Fruit fly (Drosophila melanogaster) whole organism, embryonic: Measurements from ENCODE around the gene Bet3.
A peak's percentile ranks its signal among the peaks of the same experiment; 100 is the strongest.

Source experiments
- B-H2 ChIP-seq: fragments of 200-800 bp; sonication (Bioruptor generic); optimal IDR thresholded peaks from 2 replicates; lab custom pipeline; 2018; ENCODE audit warnings: missing biosample characterization, mild to moderate bottlenecking, missing genetic modification characterization
- BEAF-32 ChIP-seq: fragments of 200-800 bp; sonication (Bioruptor generic); optimal IDR thresholded peaks from 3 replicates; lab custom pipeline; 2017; ENCODE audit warnings: missing biosample characterization, missing genetic modification characterization, mild to moderate bottlenecking, moderate library complexity, missing genetic modification reagents
- Bteb2 ChIP-seq: fragments of 200-800 bp; sonication (Bioruptor generic); optimal IDR thresholded peaks from 2 replicates; lab custom pipeline; 2016; ENCODE audit warnings: missing biosample characterization, missing genetic modification characterization
- CG10462 ChIP-seq: fragments of 200-800 bp; sonication (Bioruptor generic); optimal IDR thresholded peaks from 2 replicates; lab custom pipeline; 2016; ENCODE audit warnings: missing biosample characterization, missing genetic modification characterization
- CG10565 ChIP-seq: fragments of 200-800 bp; sonication (Bioruptor generic); optimal IDR thresholded peaks from 3 replicates; lab custom pipeline; 2016; ENCODE audit warnings: missing biosample characterization, mild to moderate bottlenecking, missing genetic modification characterization
- CG11093 ChIP-seq: fragments of 200-800 bp; sonication (Bioruptor generic); IDR thresholded peaks from 3 replicates; pipeline ENCODE4 v1.3.6; 2022; ENCODE audit warnings: missing biosample characterization, missing genetic modification characterization
- CG11247 ChIP-seq: fragments of 200-800 bp; sonication (Bioruptor generic); IDR thresholded peaks from 2 replicates; pipeline ENCODE4 v1.3.6; 2022; ENCODE audit warnings: missing biosample characterization, missing genetic modification characterization
- CG11456 ChIP-seq: fragments of 200-800 bp; sonication (Bioruptor generic); IDR thresholded peaks from 3 replicates; pipeline ENCODE4 v1.3.6; 2022; ENCODE audit warnings: missing biosample characterization, missing genetic modification characterization
- CG11696 ChIP-seq: fragments of 200-800 bp; sonication (Bioruptor generic); IDR thresholded peaks from 2 replicates; pipeline ENCODE4 v1.3.6; 2022; ENCODE audit warnings: missing biosample characterization, missing genetic modification characterization
- CG11723 ChIP-seq: fragments of 200-800 bp; sonication (Bioruptor generic); optimal IDR thresholded peaks from 2 replicates; lab custom pipeline; 2017; ENCODE audit warnings: missing biosample characterization, mild to moderate bottlenecking, missing genetic modification characterization
- CG12071 ChIP-seq: fragments of 200-800 bp; sonication (Bioruptor generic); optimal IDR thresholded peaks from 3 replicates; lab custom pipeline; 2018; ENCODE audit warnings: missing biosample characterization, mild to moderate bottlenecking, missing genetic modification characterization
- CG13287 ChIP-seq: fragments of 200-800 bp; sonication (Bioruptor generic); IDR thresholded peaks from 2 replicates; pipeline ENCODE4 v1.3.6; 2022; ENCODE audit warnings: missing biosample characterization, missing genetic modification characterization; ENCODE audit not compliant: partially characterized antibody
- CG14050 ChIP-seq: fragments of 200-800 bp; sonication (Bioruptor generic); IDR thresholded peaks from 3 replicates; pipeline ENCODE4 v1.3.6; 2022; ENCODE audit warnings: missing biosample characterization, missing genetic modification characterization
- CG15269 ChIP-seq: fragments of 200-800 bp; sonication (Bioruptor generic); optimal IDR thresholded peaks from 2 replicates; lab custom pipeline; 2018; ENCODE audit warnings: missing biosample characterization, mild to moderate bottlenecking, missing genetic modification characterization, moderate library complexity
- CG15696 ChIP-seq: fragments of 200-800 bp; sonication (Bioruptor generic); optimal IDR thresholded peaks from 2 replicates; lab custom pipeline; 2019; ENCODE audit warnings: missing biosample characterization, mild to moderate bottlenecking, missing genetic modification characterization, moderate library complexity
- CG17385 ChIP-seq: fragments of 200-800 bp; sonication (Bioruptor generic); optimal IDR thresholded peaks from 3 replicates; lab custom pipeline; 2018; ENCODE audit warnings: missing biosample characterization, mild to moderate bottlenecking, missing genetic modification characterization
- CG17612 ChIP-seq: fragments of 200-800 bp; sonication (Bioruptor generic); IDR thresholded peaks from 2 replicates; pipeline ENCODE4 v1.3.6; 2022; ENCODE audit warnings: missing biosample characterization, missing genetic modification characterization
- CG17912 ChIP-seq: fragments of 200-800 bp; sonication (Bioruptor generic); optimal IDR thresholded peaks from 2 replicates; lab custom pipeline; 2018; ENCODE audit warnings: missing biosample characterization, mild to moderate bottlenecking, missing genetic modification characterization
- CG30020 ChIP-seq: fragments of 200-800 bp; optimal IDR thresholded peaks from 2 replicates; lab custom pipeline; 2019; ENCODE audit warnings: missing biosample characterization, mild to moderate bottlenecking, missing genetic modification characterization, moderate library complexity
- CG3281 ChIP-seq: fragments of 200-800 bp; sonication (Bioruptor generic); optimal IDR thresholded peaks from 3 replicates; lab custom pipeline; 2017; ENCODE audit warnings: missing biosample characterization, mild to moderate bottlenecking, missing genetic modification characterization
- CG4328 ChIP-seq: fragments of 200-800 bp; sonication (Bioruptor generic); optimal IDR thresholded peaks from 3 replicates; lab custom pipeline; 2017; ENCODE audit warnings: missing biosample characterization, missing genetic modification reagents, missing genetic modification characterization
- CG5180 ChIP-seq: fragments of 200-800 bp; sonication (Bioruptor generic); optimal IDR thresholded peaks from 3 replicates; lab custom pipeline; 2017; ENCODE audit warnings: missing biosample characterization, missing genetic modification characterization, mild to moderate bottlenecking, moderate library complexity, missing genetic modification reagents
- CG5953 ChIP-seq: fragments of 200-800 bp; sonication (Bioruptor generic); IDR thresholded peaks from 2 replicates; pipeline ENCODE4 v1.3.6; 2022; ENCODE audit warnings: missing biosample characterization, missing genetic modification characterization
- CG6683 ChIP-seq: fragments of 200-800 bp; sonication (Bioruptor generic); optimal IDR thresholded peaks from 2 replicates; lab custom pipeline; 2017; ENCODE audit warnings: missing biosample characterization, mild to moderate bottlenecking, missing genetic modification characterization, missing genetic modification reagents
- CG6854 ChIP-seq: fragments of 200-800 bp; sonication (Bioruptor generic); optimal IDR thresholded peaks from 3 replicates; lab custom pipeline; 2017; ENCODE audit warnings: missing biosample characterization, mild to moderate bottlenecking, missing genetic modification characterization
- CG7271 ChIP-seq: fragments of 200-800 bp; sonication (Bioruptor generic); optimal IDR thresholded peaks from 2 replicates; lab custom pipeline; 2018; ENCODE audit warnings: missing biosample characterization, mild to moderate bottlenecking, missing genetic modification characterization, moderate library complexity
- CG9437 ChIP-seq: fragments of 200-800 bp; sonication (Bioruptor generic); optimal IDR thresholded peaks from 2 replicates; lab custom pipeline; 2018; ENCODE audit warnings: missing biosample characterization, mild to moderate bottlenecking, missing genetic modification characterization
- Doc2 ChIP-seq: fragments of 200-800 bp; sonication (Bioruptor generic); IDR thresholded peaks from 2 replicates; pipeline ENCODE4 v1.3.6; 2022; ENCODE audit warnings: missing biosample characterization, missing genetic modification characterization
- H15 ChIP-seq: fragments of 200-800 bp; sonication (Bioruptor generic); IDR thresholded peaks from 3 replicates; pipeline ENCODE4 v1.3.6; 2022; ENCODE audit warnings: missing biosample characterization, missing genetic modification characterization
- HLH3B ChIP-seq: fragments of 200-800 bp; sonication (Bioruptor generic); IDR thresholded peaks from 2 replicates; pipeline ENCODE4 v1.3.6; 2022; ENCODE audit warnings: missing biosample characterization, missing genetic modification characterization
- HmgZ ChIP-seq: fragments of 200-800 bp; sonication (Bioruptor generic); optimal IDR thresholded peaks from 2 replicates; lab custom pipeline; 2018; ENCODE audit warnings: missing biosample characterization, mild to moderate bottlenecking, missing genetic modification characterization
- NK7.1 ChIP-seq: fragments of 200-800 bp; sonication (Bioruptor generic); optimal IDR thresholded peaks from 3 replicates; lab custom pipeline; 2016; ENCODE audit warnings: missing biosample characterization, missing genetic modification characterization
- Six4 ChIP-seq: fragments of 200-800 bp; sonication (Bioruptor generic); optimal IDR thresholded peaks from 2 replicates; lab custom pipeline; 2016; ENCODE audit warnings: missing biosample characterization, missing genetic modification characterization
- Sry-β ChIP-seq: fragments of 200-800 bp; sonication (Bioruptor generic); optimal IDR thresholded peaks from 2 replicates; lab custom pipeline; 2018; ENCODE audit warnings: missing biosample characterization, mild to moderate bottlenecking, missing genetic modification characterization, moderate library complexity
- bbx ChIP-seq: fragments of 200-800 bp; sonication (Bioruptor generic); IDR thresholded peaks from 2 replicates; pipeline ENCODE4 v1.3.6; 2022; ENCODE audit warnings: missing biosample characterization, missing genetic modification characterization; ENCODE audit not compliant: partially characterized antibody
- croc ChIP-seq: fragments of 200-800 bp; sonication (Bioruptor generic); conservative IDR thresholded peaks from 3 replicates; pipeline ENCODE4 v1.3.6; 2022; ENCODE audit warnings: missing biosample characterization, missing genetic modification characterization
- dan ChIP-seq: fragments of 200-800 bp; sonication (Bioruptor generic); IDR thresholded peaks from 2 replicates; pipeline ENCODE4 v1.3.6; 2022; ENCODE audit warnings: missing biosample characterization, missing genetic modification characterization
- dm ChIP-seq: fragments of 200-800 bp; sonication (Bioruptor generic); optimal IDR thresholded peaks from 3 replicates; lab custom pipeline; 2016; ENCODE audit warnings: missing biosample characterization, missing genetic modification characterization
- en ChIP-seq: fragments of 200-800 bp; sonication (Bioruptor generic); optimal IDR thresholded peaks from 2 replicates; lab custom pipeline; 2016; ENCODE audit warnings: missing biosample characterization, missing genetic modification characterization
- fd102C ChIP-seq: fragments of 200-800 bp; sonication (Bioruptor generic); optimal IDR thresholded peaks from 2 replicates; lab custom pipeline; 2018; ENCODE audit warnings: missing biosample characterization, mild to moderate bottlenecking, missing genetic modification characterization, moderate library complexity
- klu ChIP-seq: fragments of 200-800 bp; sonication (Bioruptor generic); IDR thresholded peaks from 2 replicates; pipeline ENCODE4 v1.3.6; 2022; ENCODE audit warnings: missing biosample characterization, missing genetic modification characterization
- nerfin-2 ChIP-seq: fragments of 200-800 bp; sonication (Bioruptor generic); IDR thresholded peaks from 2 replicates; pipeline ENCODE4 v1.3.6; 2022; ENCODE audit warnings: missing biosample characterization, missing genetic modification characterization; ENCODE audit not compliant: partially characterized antibody
- pnt ChIP-seq: fragments of 200-800 bp; sonication (Bioruptor generic); optimal IDR thresholded peaks from 3 replicates; lab custom pipeline; 2016; ENCODE audit warnings: missing biosample characterization, missing genetic modification characterization
- rib ChIP-seq: fragments of 200-800 bp; sonication (Bioruptor generic); IDR thresholded peaks from 2 replicates; pipeline ENCODE4 v1.3.6; 2022; ENCODE audit warnings: missing biosample characterization, missing genetic modification characterization
- run ChIP-seq: fragments of 200-800 bp; sonication (Bioruptor generic); optimal IDR thresholded peaks from 3 replicates; lab custom pipeline; 2018; ENCODE audit warnings: missing biosample characterization, mild to moderate bottlenecking, missing genetic modification characterization
- sens ChIP-seq: fragments of 200-800 bp; sonication (Bioruptor generic); peaks from one replicate; lab custom pipeline; 2016; ENCODE audit warnings: missing biosample characterization, missing genetic modification characterization
- sens-2 ChIP-seq: fragments of 200-800 bp; sonication (Bioruptor generic); IDR thresholded peaks from 2 replicates; pipeline ENCODE4 v1.3.6; 2022; ENCODE audit warnings: missing biosample characterization, missing genetic modification characterization
- sima ChIP-seq: fragments of 200-800 bp; sonication (Bioruptor generic); optimal IDR thresholded peaks from 2 replicates; lab custom pipeline; 2016; ENCODE audit warnings: missing biosample characterization, missing genetic modification characterization
- tll ChIP-seq, 2 experiments: fragments of 200-800 bp in 1 of 2; fragments of >200 bp in 1 of 2; sonication (Bioruptor generic) in 1 of 2; optimal IDR thresholded peaks; 2 replicates each; lab custom pipeline; 2017 to 2019; ENCODE audit warnings: missing biosample characterization in 2 of 2, missing genetic modification characterization in 2 of 2, mild to moderate bottlenecking in 1 of 2, moderate library complexity in 1 of 2
- vnd ChIP-seq: fragments of 200-800 bp; sonication (Bioruptor generic); IDR thresholded peaks from 3 replicates; pipeline ENCODE4 v1.3.6; 2022; ENCODE audit warnings: missing biosample characterization, missing genetic modification characterization; ENCODE audit not compliant: partially characterized antibody
- zen2 ChIP-seq: fragments of 200-800 bp; sonication (Bioruptor generic); IDR thresholded peaks from 3 replicates; pipeline ENCODE4 v1.3.6; 2022; ENCODE audit warnings: missing biosample characterization, missing genetic modification characterization; ENCODE audit not compliant: partially characterized antibody

Gene Bet3

dm6 chr3L:9476829-9477228 lies 34.8 kb upstream of the Bet3 start, which contains the start of the genes Uch-L5 and Jarid2 (continued):
- TF ChIP-seq CG5953 (no peak), HLH3B (no peak), CG7271 (tag; lab: Kevin White, UChicago) (peak; percentile 48), CG9437 (GFP tag; lab: Kevin White, UChicago) (no peak), dm (GFP tag; lab: Kevin White, UChicago) (peak; percentile 81), CG3281 (GFP tag; lab: Kevin White, UChicago) (peak; percentile 68), sens-2 (GFP tag; lab: Robert Waterston, UW) (no peak), croc (no peak), CG11247 (0 out of 2 replicates have a peak, but pooled peaks have one; percentile 6), vnd (GFP tag; lab: Robert Waterston, UW) (no peak), sens (GFP tag; lab: Kevin White, UChicago) (peak; percentile 88), CG11093 (GFP tag; lab: Robert Waterston, UW) (no peak), CG6854 (no peak), zen2 (no peak), klu (no peak), CG10462 (GFP tag; lab: Kevin White, UChicago) (no peak), HmgZ (tag; lab: Kevin White, UChicago) (peak; percentile 63), dan (GFP tag; lab: Robert Waterston, UW) (no peak), pnt (peak; percentile 57), Bteb2 (GFP tag; lab: Kevin White, UChicago) (no peak), CG5180 (no peak), NK7.1 (GFP tag; lab: Kevin White, UChicago) (no peak), CG10565 (GFP tag; lab: Kevin White, UChicago) (no peak), Six4 (GFP tag; lab: Kevin White, UChicago) (no peak), Doc2 (GFP tag; lab: Robert Waterston, UW) (no peak), CG30020 (peak; percentile 43), CG4328 (GFP tag; lab: Kevin White, UChicago) (no peak), CG17612 (GFP tag; lab: Robert Waterston, UW) (no peak), fd102C (GFP tag; lab: Kevin White, UChicago) (no peak), CG12071 (no peak), CG13287 (GFP tag; lab: Robert Waterston, UW) (peak; percentile 33; the same call in 1 of the 2 replicates), CG15269 (tag; lab: Kevin White, UChicago) (no peak), sima (GFP tag; lab: Kevin White, UChicago) (no peak), tll (GFP tag; optimal IDR thresholded peaks at IDR 0.05; lab: Kevin White, UChicago) (peak in 1 of 2 experiments; percentile 22), bbx (GFP tag; lab: Robert Waterston, UW) (0 out of 2 replicates have a peak, but pooled peaks have one; percentile 19), nerfin-2 (GFP tag; lab: Robert Waterston, UW) (no peak), CG17912 (GFP tag; lab: Kevin White, UChicago) (peak; percentile 46), CG11456 (GFP tag; lab: Robert Waterston, UW) (peak; percentile 70; the same call in 2 of the 3 replicates), CG11696 (GFP tag; lab: Robert Waterston, UW) (no peak), CG11723 (GFP tag; lab: Kevin White, UChicago) (no peak), CG15696 (no peak), Sry-β (GFP tag; lab: Kevin White, UChicago) (peak; percentile 31), CG17385 (GFP tag; lab: Kevin White, UChicago) (peak; percentile 98), B-H2 (GFP tag; lab: Kevin White, UChicago) (peak; percentile 38), H15 (0 out of 3 replicates have a peak, but pooled peaks have one; percentile 40), run (tag; lab: Kevin White, UChicago) (no peak), CG6683 (no peak), rib (GFP tag; lab: Robert Waterston, UW) (peak; percentile 81), CG14050 (GFP tag; lab: Robert Waterston, UW) (no peak), BEAF-32 (GFP tag; lab: Kevin White, UChicago) (peak; percentile 50), en (no peak)
